Worm (Caenorhabditis elegans): ENCODE results near the gene slmp-1.

The slmp-1 gene

ce11 chrIV:3252047-3252446, 38.5 kb downstream of the slmp-1 start:
- TF ChIP-seq nhr-25 (tag; optimal IDR thresholded peaks at IDR 0.05) (no peak), pqm-1 (tag; optimal IDR thresholded peaks at IDR 0.05) (no peak), nhr-67 (tag; optimal IDR thresholded peaks at IDR 0.05) (no peak), hmg-11 (tag; optimal IDR thresholded peaks at IDR 0.05) (no peak), fkh-10 (GFP tag; optimal IDR thresholded peaks at IDR 0.05) (no peak), tbx-2 (tag; optimal IDR thresholded peaks at IDR 0.05) (no peak), unc-39 (tag; optimal IDR thresholded peaks at IDR 0.05) (no peak), sea-2 (GFP tag; optimal IDR thresholded peaks at IDR 0.05) (no peak), ama-1 (optimal IDR thresholded peaks at IDR 0.05) (no peak), nhr-23 (tag; optimal IDR thresholded peaks at IDR 0.05) (no peak), pha-4 (tag; optimal IDR thresholded peaks at IDR 0.05) (no peak), lin-39 (tag; optimal IDR thresholded peaks at IDR 0.05) (no peak), nhr-43 (tag; optimal IDR thresholded peaks at IDR 0.05; ENCODE audit: poor library complexity, severe bottlenecking) (no peak), egl-27 (tag; optimal IDR thresholded peaks at IDR 0.05) (no peak), elt-3 (tag; optimal IDR thresholded peaks at IDR 0.05) (no peak), mml-1 (tag; optimal IDR thresholded peaks at IDR 0.05) (no peak), eor-1 (tag; optimal IDR thresholded peaks at IDR 0.05) (no peak)

ce11 chrIV:3254443-3254842, 40.9 kb downstream of the slmp-1 start, which contains the start of gene dmd-9:
Gene dmd-9 (minus strand): TSS chrIV:3254543.
- TF ChIP-seq elt-1 (tag; optimal IDR thresholded peaks at IDR 0.05): no peak
- TF ChIP-seq unc-39 (tag; optimal IDR thresholded peaks at IDR 0.05): no peak
- no peak for TF ChIP-seq ama-1 (optimal IDR thresholded peaks at IDR 0.05)
- TF ChIP-seq lin-39 (tag; optimal IDR thresholded peaks at IDR 0.05): no peak
- no peak for TF ChIP-seq sea-2 (GFP tag; optimal IDR thresholded peaks at IDR 0.05)
- TF ChIP-seq ZK546.5 (tag; optimal IDR thresholded peaks at IDR 0.05): no peak
- no peak for TF ChIP-seq eor-1 (tag; optimal IDR thresholded peaks at IDR 0.05)
- no peak for TF ChIP-seq skn-1 (tag; optimal IDR thresholded peaks at IDR 0.05)
- no peak for TF ChIP-seq elt-3 (tag; optimal IDR thresholded peaks at IDR 0.05)
- no peak for TF ChIP-seq ceh-82 (tag; optimal IDR thresholded peaks at IDR 0.05)
- no peak for TF ChIP-seq pha-4 (tag; optimal IDR thresholded peaks at IDR 0.05)

DNA sequence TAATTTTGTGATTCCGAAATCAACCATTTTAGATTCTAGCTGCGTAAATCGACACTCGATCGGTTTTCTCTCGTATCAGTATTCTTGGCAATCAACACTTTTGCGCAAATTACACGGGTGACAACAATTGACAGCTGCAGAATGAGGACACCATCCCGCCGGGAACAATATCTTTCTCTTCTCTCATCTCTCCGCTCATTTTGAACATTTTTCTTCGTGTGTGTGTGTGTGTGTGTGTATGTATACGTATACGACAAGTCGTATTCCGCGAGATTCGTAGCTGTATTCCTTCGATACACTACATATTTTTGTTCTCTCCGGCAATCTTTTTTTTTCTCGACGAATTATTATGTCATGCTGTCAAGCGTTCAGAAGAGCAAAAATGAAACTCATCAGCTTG, 43.3 kb downstream of the slmp-1 start:
- TF ChIP-seq ceh-9 (tag; optimal IDR thresholded peaks at IDR 0.05) (no peak), elt-2 (tag; optimal IDR thresholded peaks at IDR 0.05) (no peak), nhr-12 (tag; optimal IDR thresholded peaks at IDR 0.05) (no peak), nhr-67 (tag; optimal IDR thresholded peaks at IDR 0.05) (no peak), nhr-23 (tag; optimal IDR thresholded peaks at IDR 0.05) (peak; percentile 16), sea-2 (GFP tag; optimal IDR thresholded peaks at IDR 0.05) (no peak)

DNA sequence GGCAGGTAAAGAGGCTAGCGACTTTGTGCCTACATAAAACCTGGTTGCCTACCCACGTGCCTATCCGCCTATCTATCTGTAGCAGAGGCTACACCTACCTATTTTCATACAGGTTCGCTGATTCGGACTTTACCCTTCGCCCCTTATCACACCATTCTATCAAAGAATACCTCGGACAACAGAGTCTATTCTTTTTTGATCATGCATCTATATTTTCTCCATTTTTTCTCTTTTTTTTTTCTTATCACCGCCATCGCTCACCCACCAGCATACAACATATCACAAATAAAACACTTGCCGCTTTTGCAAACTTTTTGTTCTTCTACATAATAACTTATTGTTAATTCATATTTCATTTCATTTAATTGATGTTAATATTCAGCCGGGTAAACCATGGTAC, 45.0 kb downstream of the slmp-1 start, which contains the start of gene T26C12.1:
TSS of gene T26C12.1 (plus strand) at position 383 of the 400 bp plus-strand sequence.
- no peak for TF ChIP-seq ama-1 (optimal IDR thresholded peaks at IDR 0.05)
- peak; percentile 76 for TF ChIP-seq pqm-1 (tag; optimal IDR thresholded peaks at IDR 0.05)
- TF ChIP-seq elt-2 (tag; optimal IDR thresholded peaks at IDR 0.05): peak; percentile 78

- no peak for TF ChIP-seq jun-1 (tag; optimal IDR thresholded peaks at IDR 0.05)
- no peak for TF ChIP-seq elt-1 (tag; optimal IDR thresholded peaks at IDR 0.05)
- TF ChIP-seq nhr-76 (tag; optimal IDR thresholded peaks at IDR 0.05): no peak
- no peak for TF ChIP-seq ztf-11 (tag; optimal IDR thresholded peaks at IDR 0.05)
- no peak for TF ChIP-seq unc-62 (GFP tag; optimal IDR thresholded peaks at IDR 0.05)
- TF ChIP-seq fos-1 (tag; optimal IDR thresholded peaks at IDR 0.05): no peak
- TF ChIP-seq snpc-4 (tag; optimal IDR thresholded peaks at IDR 0.05): no peak
- TF ChIP-seq lsy-12 (tag; optimal IDR thresholded peaks at IDR 0.05): no peak
- no peak for TF ChIP-seq ceh-28 (tag; optimal IDR thresholded peaks at IDR 0.05)
- TF ChIP-seq fkh-2 (tag; optimal IDR thresholded peaks at IDR 0.05): no peak
- no peak for TF ChIP-seq R02D3.7 (tag; optimal IDR thresholded peaks at IDR 0.05)
These were observed 46.7 kb downstream of the slmp-1 start for ce11 chrIV:3260216-3260615.

- TF ChIP-seq mdl-1 (tag; optimal IDR thresholded peaks at IDR 0.05): no peak
- TF ChIP-seq ztf-4 (tag; optimal IDR thresholded peaks at IDR 0.05): no peak
- peak; percentile 93 for TF ChIP-seq nfya-1 (tag; optimal IDR thresholded peaks at IDR 0.05; ENCODE audit: insufficient read depth)
- no peak for TF ChIP-seq egl-5 (tag; optimal IDR thresholded peaks at IDR 0.05)
- TF ChIP-seq skn-1 (tag; optimal IDR thresholded peaks at IDR 0.05): no peak
These were observed 48.2 kb downstream of the slmp-1 start for ce11 chrIV:3261761-3262160.

All from whole organism, L3 larva.